Worm (Caenorhabditis elegans) whole organism, young adult: Measurements from ENCODE around the gene ccdc-47.

Source experiments
- ama-1 ChIP-seq, 3 experiments: fragments of 150-350 bp in 1 of 3; sonication (generic microtip) in 2 of 3; optimal IDR thresholded peaks; 2 replicates each; lab custom pipeline; 2014 to 2018; ENCODE audit warnings: missing biosample characterization in 2 of 3, missing genetic modification characterization in 2 of 3, missing genetic modification reagents in 2 of 3
- lir-1 ChIP-seq: fragments of 200-800 bp; sonication (Bioruptor generic); conservative IDR thresholded peaks from 2 replicates; pipeline ENCODE4 v1.3.6; 2022; ENCODE audit warnings: missing genetic modification reagents, missing genetic modification characterization, missing compliant biosample characterization
- sdz-38 ChIP-seq: sonication (generic microtip); optimal IDR thresholded peaks from 2 replicates; lab custom pipeline; 2016; ENCODE audit warnings: missing genotype, missing genetic modification characterization, missing compliant biosample characterization
- unc-62 ChIP-seq: fragments of 150-350 bp; optimal IDR thresholded peaks from 2 replicates; lab custom pipeline; 2014; ENCODE audit warnings: missing biosample characterization, missing genetic modification reagents, missing genetic modification characterization

DNA sequence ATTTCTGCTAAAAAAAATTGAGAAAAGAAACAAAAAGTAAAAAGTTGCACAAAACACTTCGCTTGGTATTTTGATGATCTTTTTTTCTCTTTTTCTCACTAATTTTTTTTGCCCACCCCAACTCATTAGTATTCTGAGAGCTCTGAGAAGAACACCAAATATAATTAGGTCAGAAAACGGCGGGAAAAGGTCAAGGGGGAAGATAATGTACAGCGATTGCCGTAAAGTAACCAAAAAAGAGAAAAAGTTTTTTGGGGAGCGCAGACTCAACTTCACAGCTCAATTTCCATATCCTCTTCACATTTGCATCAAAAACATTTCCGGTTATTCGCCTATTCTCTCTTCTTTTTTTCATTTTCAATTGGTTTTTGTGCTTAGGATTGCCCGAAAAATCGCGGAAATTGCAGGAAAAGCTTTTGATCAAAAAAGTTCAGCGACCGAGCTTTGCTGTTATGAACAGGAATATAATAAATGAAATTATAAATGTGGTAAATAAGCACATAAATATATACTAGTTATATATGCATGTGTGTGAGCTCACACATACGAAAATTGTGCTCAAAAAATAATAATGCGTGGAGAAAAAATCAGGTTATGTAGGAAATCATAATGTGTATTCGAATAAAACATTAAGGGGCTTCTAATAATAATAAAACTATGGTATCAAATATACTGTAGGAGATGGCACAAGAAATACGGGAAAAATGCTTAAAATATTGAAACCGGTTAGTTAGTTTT lies 14.0 kb upstream of the ccdc-47 start:
- TF ChIP-seq sdz-38 (tag; lab: Kevin White, UChicago) = no peak
- peak; percentile 80 for TF ChIP-seq ama-1 (optimal IDR thresholded peaks at IDR 0.05; lab: Kevin White, UChicago)
- no peak for TF ChIP-seq ama-1 (GFP tag; optimal IDR thresholded peaks at IDR 0.05; lab: Kevin White, UChicago)
- TF ChIP-seq unc-62 (GFP tag; lab: Kevin White, UChicago) = no peak
- no peak for TF ChIP-seq lir-1 (GFP tag; lab: Robert Waterston, UW)
